Fruit fly (Drosophila melanogaster): ENCODE results near the gene ouib.

ouib gene

dm6 chr3R:8726632-8727031 lies 1.4 kb downstream of the ouib start, which contains the start of gene CG8159:
Gene CG8159, plus strand, starts transcription at chr3R:8726854.
- TF ChIP-seq EcR (GFP tag; optimal IDR thresholded peaks at IDR 0.05) (no peak), psq (optimal IDR thresholded peaks at IDR 0.05) (no peak), usp (GFP tag; optimal IDR thresholded peaks at IDR 0.05) (no peak), Dll (optimal IDR thresholded peaks at IDR 0.05) (no peak), CG8478 (optimal IDR thresholded peaks at IDR 0.05) (no peak), pan (optimal IDR thresholded peaks at IDR 0.05) (no peak)

- TF ChIP-seq psq (optimal IDR thresholded peaks at IDR 0.05) (no peak), pan (optimal IDR thresholded peaks at IDR 0.05) (no peak), usp (GFP tag; optimal IDR thresholded peaks at IDR 0.05) (no peak), EcR (GFP tag; optimal IDR thresholded peaks at IDR 0.05) (no peak)
Measured at dm6 chr3R:8729542-8729941, 4.3 kb downstream of the ouib start, which contains the start of gene ranshi. Gene ranshi, minus strand, starts transcription at chr3R:8729693.

- TF ChIP-seq usp (GFP tag; optimal IDR thresholded peaks at IDR 0.05) = no peak
- no peak for TF ChIP-seq CG8478 (optimal IDR thresholded peaks at IDR 0.05)
- no peak for TF ChIP-seq Dll (optimal IDR thresholded peaks at IDR 0.05)
- TF ChIP-seq pan (optimal IDR thresholded peaks at IDR 0.05) = no peak
- no peak for TF ChIP-seq EcR (GFP tag; optimal IDR thresholded peaks at IDR 0.05)
- no peak for TF ChIP-seq psq (optimal IDR thresholded peaks at IDR 0.05)
Measured at dm6 chr3R:8731597-8732263, 6.5 kb downstream of the ouib start, which contains the start of the genes M1BP and CG8202. Gene M1BP, minus strand, starts transcription at chr3R:8731698. Gene CG8202, plus strand, starts transcription at chr3R:8732091.

dm6 chr3R:8739161-8739783 lies 14.0 kb downstream of the ouib start:
- no peak for TF ChIP-seq pan (optimal IDR thresholded peaks at IDR 0.05)
- no peak for TF ChIP-seq CG8478 (optimal IDR thresholded peaks at IDR 0.05)
- no peak for TF ChIP-seq psq (optimal IDR thresholded peaks at IDR 0.05)
- TF ChIP-seq EcR (GFP tag; optimal IDR thresholded peaks at IDR 0.05) = no peak
- TF ChIP-seq Dll (optimal IDR thresholded peaks at IDR 0.05) = no peak
- TF ChIP-seq usp (GFP tag; optimal IDR thresholded peaks at IDR 0.05) = no peak

- TF ChIP-seq psq (optimal IDR thresholded peaks at IDR 0.05) = no peak
Measured at dm6 chr3R:8740118-8740517, 14.8 kb downstream of the ouib start.

dm6 chr3R:8741248-8741647 lies 16.0 kb downstream of the ouib start:
- TF ChIP-seq EcR (GFP tag; optimal IDR thresholded peaks at IDR 0.05) (no peak), psq (optimal IDR thresholded peaks at IDR 0.05) (no peak), usp (GFP tag; optimal IDR thresholded peaks at IDR 0.05) (no peak), pan (optimal IDR thresholded peaks at IDR 0.05) (no peak), CG8478 (optimal IDR thresholded peaks at IDR 0.05) (no peak), Dll (optimal IDR thresholded peaks at IDR 0.05) (no peak)

- no peak for TF ChIP-seq EcR (GFP tag; optimal IDR thresholded peaks at IDR 0.05)
Measured at dm6 chr3R:8741941-8742340, 16.7 kb downstream of the ouib start.

dm6 chr3R:8742661-8743060 lies 17.4 kb downstream of the ouib start:
- TF ChIP-seq EcR (GFP tag; optimal IDR thresholded peaks at IDR 0.05) (peak in 1 of 2 experiments; percentile 69), CG8478 (optimal IDR thresholded peaks at IDR 0.05) (no peak)

- TF ChIP-seq psq (optimal IDR thresholded peaks at IDR 0.05) = no peak
- no peak for TF ChIP-seq pan (optimal IDR thresholded peaks at IDR 0.05)
- TF ChIP-seq EcR (GFP tag; optimal IDR thresholded peaks at IDR 0.05) = no peak
- TF ChIP-seq usp (GFP tag; optimal IDR thresholded peaks at IDR 0.05) = no peak
- TF ChIP-seq Dll (optimal IDR thresholded peaks at IDR 0.05) = no peak
- TF ChIP-seq CG8478 (optimal IDR thresholded peaks at IDR 0.05) = no peak
Measured at dm6 chr3R:8744198-8744597, 18.9 kb downstream of the ouib start.

- TF ChIP-seq Dll (optimal IDR thresholded peaks at IDR 0.05) = no peak
- no peak for TF ChIP-seq usp (GFP tag; optimal IDR thresholded peaks at IDR 0.05)
- TF ChIP-seq pan (optimal IDR thresholded peaks at IDR 0.05) = no peak
- no peak for TF ChIP-seq psq (optimal IDR thresholded peaks at IDR 0.05)
- no peak for TF ChIP-seq CG8478 (optimal IDR thresholded peaks at IDR 0.05)
Measured at dm6 chr3R:8746354-8746753, 21.1 kb downstream of the ouib start.

dm6 chr3R:8747134-8747870 lies 22.0 kb downstream of the ouib start, which contains the start of the genes CG9801 and Nasp:
Gene CG9801, minus strand, starts transcription at chr3R:8747675.
Gene Nasp, plus strand, starts transcription at chr3R:8747798.
- TF ChIP-seq usp (GFP tag; optimal IDR thresholded peaks at IDR 0.05) (no peak), Dll (optimal IDR thresholded peaks at IDR 0.05) (no peak), psq (optimal IDR thresholded peaks at IDR 0.05) (no peak), EcR (GFP tag; optimal IDR thresholded peaks at IDR 0.05) (no peak), pan (optimal IDR thresholded peaks at IDR 0.05) (no peak), CG8478 (optimal IDR thresholded peaks at IDR 0.05) (no peak)

dm6 chr3R:8747871-8748775 lies 22.8 kb downstream of the ouib start:
- TF ChIP-seq Dll (optimal IDR thresholded peaks at IDR 0.05) = no peak
- no peak for TF ChIP-seq CG8478 (optimal IDR thresholded peaks at IDR 0.05)
- peak; percentile 66 to 75 for TF ChIP-seq EcR (GFP tag; optimal IDR thresholded peaks at IDR 0.05)

Data from whole organism.